Fruit fly (Drosophila melanogaster): ENCODE measurements around the gene PIG-F.
A peak's percentile ranks its signal among the peaks of the same experiment; 100 is the strongest.

PIG-F gene

DNA sequence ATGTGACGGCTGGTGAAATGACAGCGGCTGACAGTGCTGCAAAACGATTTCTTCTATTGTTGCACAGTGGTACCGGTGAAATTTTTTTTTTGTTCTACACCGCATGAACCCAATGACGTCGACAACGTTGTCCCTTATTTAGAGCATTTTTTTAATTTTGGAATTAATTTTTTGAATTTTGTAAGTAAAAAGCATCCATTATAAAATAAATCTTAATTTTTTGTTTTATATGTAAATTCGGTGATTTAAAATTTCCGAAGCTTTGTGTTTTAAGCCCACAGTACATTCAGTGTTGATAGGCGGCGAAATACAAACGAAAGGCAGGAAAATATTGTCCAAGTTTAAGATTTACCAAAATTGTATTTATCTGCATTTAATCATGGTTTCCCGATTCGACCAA lies at the start of gene PIG-F, which contains the start of gene Lon (continued):
- TF ChIP-seq hbn (GFP tag; IDR thresholded peaks at IDR 0.05; ENCODE audit: partially characterized antibody) (peak; percentile 47; the same call in 1 of the 2 replicates), pan (optimal IDR thresholded peaks at IDR 0.05) (no peak), pan (GFP tag; optimal IDR thresholded peaks at IDR 0.05 in 1 of 2, IDR thresholded peaks at IDR 0.05 in 1 of 2) (peak in 1 of 2 experiments; percentile 99), ato (GFP tag; IDR thresholded peaks at IDR 0.05; ENCODE audit: partially characterized antibody) (peak; percentile 13; the same call in 1 of the 2 replicates), sob (GFP tag; IDR thresholded peaks at IDR 0.05) (peak; percentile 99), HLHmδ (GFP tag; optimal IDR thresholded peaks at IDR 0.05) (no peak), Trl (optimal IDR thresholded peaks at IDR 0.05) (no peak), Trl (GFP tag; optimal IDR thresholded peaks at IDR 0.05) (peak; percentile 98), fd96Cb (tag; optimal IDR thresholded peaks at IDR 0.05) (peak; percentile 99), CG1603 (tag; optimal IDR thresholded peaks at IDR 0.05) (no peak), C15 (GFP tag; IDR thresholded peaks at IDR 0.05) (peak; percentile 95), CG43689 (GFP tag; IDR thresholded peaks at IDR 0.05) (peak; percentile 94), btn (GFP tag; optimal IDR thresholded peaks at IDR 0.05) (peak; percentile 89), fd64A (GFP tag; optimal IDR thresholded peaks at IDR 0.05) (peak; percentile 95), D (optimal IDR thresholded peaks at IDR 0.05) (no peak), D (GFP tag; optimal IDR thresholded peaks at IDR 0.05) (peak; percentile 99), CG9215 (GFP tag; IDR thresholded peaks at IDR 0.05) (peak; percentile 99), Ets65A (GFP tag) (peak; percentile 100), wor (GFP tag; IDR thresholded peaks at IDR 0.05) (peak; percentile 98), CG6689 (GFP tag; IDR thresholded peaks at IDR 0.05) (peak; percentile 99), CG18011 (GFP tag; optimal IDR thresholded peaks at IDR 0.05) (peak; percentile 93), CG10147 (GFP tag; optimal IDR thresholded peaks at IDR 0.05) (peak; percentile 99), zen2 (GFP tag; IDR thresholded peaks at IDR 0.05; ENCODE audit: partially characterized antibody) (no peak), fu2 (GFP tag; optimal IDR thresholded peaks at IDR 0.05) (peak; percentile 98), CG13123 (GFP tag; optimal IDR thresholded peaks at IDR 0.05) (peak; percentile 98), Ravus (GFP tag; IDR thresholded peaks at IDR 0.05) (peak; percentile 94), Ada2b (GFP tag; IDR thresholded peaks at IDR 0.05) (peak; percentile 98), CG10462 (GFP tag; optimal IDR thresholded peaks at IDR 0.05) (peak; percentile 99), CG30403 (GFP tag; optimal IDR thresholded peaks at IDR 0.05) (peak; percentile 100), Dad (GFP tag; optimal IDR thresholded peaks at IDR 0.05) (peak; percentile 98), oc (tag; optimal IDR thresholded peaks at IDR 0.05) (peak; percentile 98), Opbp (GFP tag; IDR thresholded peaks at IDR 0.05; ENCODE audit: partially characterized antibody) (no peak), NFAT (GFP tag; IDR thresholded peaks at IDR 0.05) (peak; percentile 98), kay (GFP tag; optimal IDR thresholded peaks at IDR 0.05) (peak; percentile 98), wdn (GFP tag; IDR thresholded peaks at IDR 0.05) (peak; percentile 97), CG8924 (tag; optimal IDR thresholded peaks at IDR 0.05) (peak; percentile 99), maf-S (GFP tag; optimal IDR thresholded peaks at IDR 0.05) (peak; percentile 98), CG10431 (GFP tag; optimal IDR thresholded peaks at IDR 0.05) (peak; percentile 98), Hr3 (GFP tag; optimal IDR thresholded peaks at IDR 0.05) (peak; percentile 100), tgo (GFP tag; IDR thresholded peaks at IDR 0.05) (peak; percentile 99), bab2 (GFP tag; optimal IDR thresholded peaks at IDR 0.05) (peak; percentile 98), bigmax (GFP tag; optimal IDR thresholded peaks at IDR 0.05) (peak; percentile 65), CG12769 (tag; optimal IDR thresholded peaks at IDR 0.05) (no peak), ac (GFP tag; optimal IDR thresholded peaks at IDR 0.05) (peak; percentile 99), nau (GFP tag; optimal IDR thresholded peaks at IDR 0.05) (no peak), ATbp (GFP tag; optimal IDR thresholded peaks at IDR 0.05) (peak; percentile 98), HLH54F (GFP tag; optimal IDR thresholded peaks at IDR 0.05) (peak; percentile 99), twi (tag; optimal IDR thresholded peaks at IDR 0.05) (peak; percentile 99), zf30C (GFP tag; optimal IDR thresholded peaks at IDR 0.05) (peak; percentile 63), pita (GFP tag; optimal IDR thresholded peaks at IDR 0.05) (no peak), Gsc (GFP tag; IDR thresholded peaks at IDR 0.05) (peak; percentile 96), dm (GFP tag; optimal IDR thresholded peaks at IDR 0.05) (peak; percentile 94)

Measured in whole organism, embryonic.